Fruit fly (Drosophila melanogaster): Measurements from ENCODE around the gene sls.

The sls gene

DNA sequence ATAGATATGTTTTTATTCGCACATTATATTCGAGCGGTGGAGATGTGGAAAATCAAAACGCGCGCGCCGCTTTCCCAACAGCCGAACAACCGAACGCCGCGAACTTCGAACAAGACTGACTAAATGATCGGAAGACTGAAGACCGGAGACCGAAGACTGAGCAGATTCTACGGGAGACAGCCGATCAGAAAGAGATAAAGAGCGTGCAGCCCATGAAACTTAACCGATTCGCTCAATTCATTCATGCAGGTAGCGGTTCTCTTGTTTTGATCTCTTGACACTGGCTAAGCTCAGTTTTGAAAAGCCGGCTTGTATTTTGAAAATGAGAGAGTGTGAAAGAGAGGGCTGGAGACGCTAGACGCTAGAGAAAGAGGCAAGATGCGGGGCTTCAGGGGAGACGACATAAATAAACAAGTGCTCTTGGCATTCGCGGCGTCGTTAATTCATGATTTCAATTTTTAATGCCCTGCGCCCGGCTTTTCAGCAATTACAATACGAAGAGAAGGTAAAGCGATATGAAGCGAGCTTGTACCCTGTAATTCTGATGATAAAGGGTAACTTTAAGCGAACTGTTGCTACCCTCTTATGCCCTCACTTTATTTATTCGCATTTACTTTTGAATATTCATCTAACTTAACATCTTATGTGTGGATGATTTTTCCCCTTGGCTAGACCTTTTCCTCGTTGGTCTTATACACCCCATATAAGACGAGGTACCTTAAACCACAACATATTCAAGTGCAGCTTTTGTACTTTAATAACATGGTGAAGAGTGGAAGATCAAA, 36.4 kb upstream of the sls start, which contains the start of gene zormin (continued):
- TF ChIP-seq CG31441 (GFP tag; IDR thresholded peaks at IDR 0.05) (0 out of 2 replicates have a peak, but pooled peaks have one; percentile 19), gro (GFP tag; optimal IDR thresholded peaks at IDR 0.05) (no peak), MESR4 (GFP tag; optimal IDR thresholded peaks at IDR 0.05) (no peak), CG2712 (tag; optimal IDR thresholded peaks at IDR 0.05) (peak; percentile 24), CG6175 (GFP tag; IDR thresholded peaks at IDR 0.05) (no peak), Bgb (GFP tag; IDR thresholded peaks at IDR 0.05; ENCODE audit: partially characterized antibody) (no peak), fd3F (GFP tag; optimal IDR thresholded peaks at IDR 0.05) (no peak), trh (GFP tag; optimal IDR thresholded peaks at IDR 0.05) (no peak), lov (optimal IDR thresholded peaks at IDR 0.05) (no peak), lov (GFP tag; IDR thresholded peaks at IDR 0.05) (no peak), Aef1 (GFP tag; IDR thresholded peaks at IDR 0.05) (peak; percentile 16; the same call in 1 of the 3 replicates), ap (GFP tag; IDR thresholded peaks at IDR 0.05) (no peak), abd-A (tag; optimal IDR thresholded peaks at IDR 0.05) (no peak), salm (tag; optimal IDR thresholded peaks at IDR 0.05) (no peak), CG14965 (GFP tag; optimal IDR thresholded peaks at IDR 0.05; ENCODE audit: borderline replicate concordance) (no peak), CG12299 (tag; optimal IDR thresholded peaks at IDR 0.05) (no peak), exex (tag; optimal IDR thresholded peaks at IDR 0.05) (no peak), CG15514 (GFP tag; optimal IDR thresholded peaks at IDR 0.05) (no peak), bcd (GFP tag; optimal IDR thresholded peaks at IDR 0.05) (no peak), CG15269 (tag; optimal IDR thresholded peaks at IDR 0.05) (no peak), CG9215 (GFP tag; IDR thresholded peaks at IDR 0.05) (no peak), Rx (GFP tag; IDR thresholded peaks at IDR 0.05) (0 out of 2 replicates have a peak, but pooled peaks have one; percentile 26), CG7745 (tag; optimal IDR thresholded peaks at IDR 0.05) (no peak), CG11456 (GFP tag; IDR thresholded peaks at IDR 0.05) (no peak), Asciz (GFP tag; optimal IDR thresholded peaks at IDR 0.05) (no peak), Dp (GFP tag; optimal IDR thresholded peaks at IDR 0.05) (peak; percentile 20), crc (GFP tag; optimal IDR thresholded peaks at IDR 0.05) (peak; percentile 8), dysf (GFP tag; IDR thresholded peaks at IDR 0.05) (peak; percentile 55; the same call in 2 of the 3 replicates), Nf-YC (tag; optimal IDR thresholded peaks at IDR 0.05) (no peak), CG32772 (GFP tag; IDR thresholded peaks at IDR 0.05) (no peak), CG1602 (GFP tag; optimal IDR thresholded peaks at IDR 0.05) (no peak), Poxn (GFP tag; IDR thresholded peaks at IDR 0.05) (no peak), Hr39 (optimal IDR thresholded peaks at IDR 0.05) (no peak), Fer3 (tag; optimal IDR thresholded peaks at IDR 0.05) (no peak), chm (GFP tag; IDR thresholded peaks at IDR 0.05) (0 out of 2 replicates have a peak, but pooled peaks have one; percentile 10), row (GFP tag; IDR thresholded peaks at IDR 0.05) (peak; percentile 53; the same call in 2 of the 3 replicates), pum (GFP tag; optimal IDR thresholded peaks at IDR 0.05) (peak; percentile 33), CG3407 (GFP tag; optimal IDR thresholded peaks at IDR 0.05) (no peak), Usf (GFP tag; optimal IDR thresholded peaks at IDR 0.05) (no peak), CG15601 (tag; optimal IDR thresholded peaks at IDR 0.05) (no peak), Hr3 (GFP tag; optimal IDR thresholded peaks at IDR 0.05) (no peak), CG13624 (GFP tag; optimal IDR thresholded peaks at IDR 0.05) (no peak), kay (GFP tag; optimal IDR thresholded peaks at IDR 0.05) (no peak), Ssrp (tag; optimal IDR thresholded peaks at IDR 0.05) (no peak), Dref (GFP tag; IDR thresholded peaks at IDR 0.05) (no peak), CG11695 (GFP tag; IDR thresholded peaks at IDR 0.05) (no peak)
